Worm (Caenorhabditis elegans) whole organism, early embryonic: ENCODE results near the gene din-1.

Experiments used
- B0310.2 ChIP-seq: sonication (generic microtip); optimal IDR thresholded peaks from 2 replicates; lab custom pipeline; 2016; ENCODE audit warnings: mild to moderate bottlenecking, missing genetic modification characterization, missing compliant biosample characterization
- F13C5.2 ChIP-seq: sonication (generic microtip); optimal IDR thresholded peaks from 2 replicates; lab custom pipeline; 2017; ENCODE audit warnings: mild to moderate bottlenecking, missing genetic modification characterization, inconsistent platforms, missing compliant biosample characterization
- aly-1 ChIP-seq: sonication (generic microtip); optimal IDR thresholded peaks from 2 replicates; lab custom pipeline; 2016; ENCODE audit warnings: missing genetic modification characterization, missing compliant biosample characterization
- ama-1 ChIP-seq: fragments of 150-350 bp; optimal IDR thresholded peaks from 2 replicates; lab custom pipeline; 2014
- pes-1 ChIP-seq: fragments of 200-800 bp; sonication (Bioruptor generic); IDR thresholded peaks from 2 replicates; pipeline ENCODE4 v1.3.6; 2022; ENCODE audit warnings: missing genetic modification reagents, missing genetic modification characterization, missing compliant biosample characterization
- scrt-1 ChIP-seq: fragments of 200-800 bp; sonication (Bioruptor generic); IDR thresholded peaks from 2 replicates; pipeline ENCODE4 v1.3.6; 2022; ENCODE audit warnings: missing genetic modification characterization, missing compliant biosample characterization
- tbx-37 ChIP-seq: fragments of 200-800 bp; sonication (Bioruptor generic); conservative IDR thresholded peaks from 2 replicates; pipeline ENCODE4 v1.3.6; 2022; ENCODE audit warnings: missing genetic modification reagents, missing genetic modification characterization, missing compliant biosample characterization

- TF ChIP-seq B0310.2 (tag; lab: Kevin White, UChicago), result no peak
- TF ChIP-seq tbx-37 (GFP tag; lab: Robert Waterston, UW), result no peak
- no peak for TF ChIP-seq scrt-1 (GFP tag; lab: Robert Waterston, UW)
- no peak for TF ChIP-seq ama-1 (lab: Kevin White, UChicago)
- TF ChIP-seq aly-1, result no peak
- TF ChIP-seq pes-1 (GFP tag; lab: Robert Waterston, UW), result no peak
- TF ChIP-seq F13C5.2 (tag; lab: Kevin White, UChicago), result no peak
Observed at ce11 chrII:11621576-11621975, 11.8 kb downstream of the din-1 start.
